Fruit fly (Drosophila melanogaster): ENCODE results near the gene CG7573.

DNA sequence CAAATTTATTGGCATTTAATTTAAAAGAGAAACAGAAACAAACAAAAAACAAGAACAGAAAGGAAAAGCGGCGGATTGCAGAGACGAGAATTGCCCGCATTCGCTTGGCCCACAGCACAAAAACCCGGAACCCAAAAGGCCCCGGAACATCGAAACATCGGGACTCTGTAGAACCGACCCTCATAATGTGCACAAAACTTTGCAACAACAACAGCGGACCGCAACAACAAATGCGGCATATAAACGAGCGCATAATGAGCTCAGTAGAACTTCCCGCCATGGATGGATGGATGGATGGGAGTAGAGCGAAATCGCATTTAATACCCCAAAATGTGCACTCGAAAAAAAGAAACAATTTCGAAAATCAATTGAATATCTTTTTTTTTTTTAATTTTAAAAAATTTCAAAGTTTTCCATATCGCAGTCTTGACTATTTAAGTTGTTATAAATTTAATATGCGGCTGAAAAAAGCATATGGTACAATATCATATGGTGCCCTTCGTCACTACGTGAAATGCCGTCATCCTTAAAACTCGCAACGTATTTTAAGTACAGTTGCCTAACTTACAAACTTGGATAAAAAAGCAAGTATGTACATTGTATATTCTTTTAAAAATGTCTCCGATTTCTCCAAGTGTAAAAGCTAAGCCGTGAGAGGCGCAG, 24.7 kb downstream of the CG7573 start:
- TF ChIP-seq Jra (GFP tag; optimal IDR thresholded peaks at IDR 0.05) (no peak), jim (GFP tag; optimal IDR thresholded peaks at IDR 0.05) (no peak), h (GFP tag; optimal IDR thresholded peaks at IDR 0.05) (peak; percentile 56), usp (GFP tag; optimal IDR thresholded peaks at IDR 0.05) (no peak), fru (GFP tag; optimal IDR thresholded peaks at IDR 0.05) (peak; percentile 49), sage (GFP tag; optimal IDR thresholded peaks at IDR 0.05) (no peak)
